Fruit fly (Drosophila melanogaster) whole organism, embryonic: Measurements from ENCODE around the gene Ser12.
A peak's percentile ranks its signal among the peaks of the same experiment; 100 is the strongest.

Source experiments
- CG11695 ChIP-seq: fragments of 200-800 bp; sonication (Bioruptor generic); IDR thresholded peaks from 3 replicates; pipeline ENCODE4 v1.3.6; 2022; ENCODE audit warnings: missing biosample characterization, missing genetic modification characterization
- CG11723 ChIP-seq: fragments of 200-800 bp; sonication (Bioruptor generic); optimal IDR thresholded peaks from 2 replicates; lab custom pipeline; 2017; ENCODE audit warnings: missing biosample characterization, mild to moderate bottlenecking, missing genetic modification characterization
- CG12769 ChIP-seq: fragments of 200-800 bp; sonication (Bioruptor generic); optimal IDR thresholded peaks from 2 replicates; lab custom pipeline; 2019; ENCODE audit warnings: missing biosample characterization, mild to moderate bottlenecking, missing genetic modification characterization, moderate library complexity
- CG13894 ChIP-seq: fragments of 200-800 bp; sonication (Bioruptor generic); optimal IDR thresholded peaks from 3 replicates; lab custom pipeline; 2018; ENCODE audit warnings: missing biosample characterization, mild to moderate bottlenecking, missing genetic modification characterization, moderate library complexity
- CG15514 ChIP-seq: fragments of 200-800 bp; sonication (Bioruptor generic); optimal IDR thresholded peaks from 3 replicates; lab custom pipeline; 2017; ENCODE audit warnings: missing biosample characterization, missing genetic modification characterization, mild to moderate bottlenecking, moderate library complexity, missing genetic modification reagents
- CG17385 ChIP-seq: fragments of 200-800 bp; sonication (Bioruptor generic); optimal IDR thresholded peaks from 3 replicates; lab custom pipeline; 2018; ENCODE audit warnings: missing biosample characterization, mild to moderate bottlenecking, missing genetic modification characterization
- CG17802 ChIP-seq: fragments of 200-800 bp; sonication (Bioruptor generic); optimal IDR thresholded peaks from 2 replicates; lab custom pipeline; 2018; ENCODE audit warnings: missing biosample characterization, mild to moderate bottlenecking, missing genetic modification characterization, moderate library complexity
- CG2116 ChIP-seq: fragments of 200-800 bp; sonication (Bioruptor generic); optimal IDR thresholded peaks from 3 replicates; lab custom pipeline; 2018; ENCODE audit warnings: missing biosample characterization, mild to moderate bottlenecking, missing genetic modification characterization
- CG2129 ChIP-seq: fragments of 200-800 bp; sonication (Bioruptor generic); IDR thresholded peaks from 2 replicates; pipeline ENCODE4 v1.3.6; 2022; ENCODE audit warnings: missing biosample characterization, missing genetic modification characterization; ENCODE audit not compliant: partially characterized antibody
- CG33213 ChIP-seq: fragments of 200-800 bp; sonication (Bioruptor generic); optimal IDR thresholded peaks from 3 replicates; lab custom pipeline; 2016; ENCODE audit warnings: missing biosample characterization, missing genetic modification characterization
- CG3726 ChIP-seq: fragments of 200-800 bp; sonication (Bioruptor generic); IDR thresholded peaks from 3 replicates; pipeline ENCODE4, ENCODE4 v1.3.6; 2022; ENCODE audit warnings: missing biosample characterization, missing genetic modification characterization
- CG4282 ChIP-seq: fragments of 200-800 bp; sonication (Bioruptor generic); optimal IDR thresholded peaks from 2 replicates; lab custom pipeline; 2016; ENCODE audit warnings: missing biosample characterization, missing genetic modification characterization
- CG4820 ChIP-seq: fragments of 200-800 bp; sonication (Bioruptor generic); optimal IDR thresholded peaks from 3 replicates; lab custom pipeline; 2016; ENCODE audit warnings: missing biosample characterization, missing genetic modification characterization
- CG5180 ChIP-seq: fragments of 200-800 bp; sonication (Bioruptor generic); optimal IDR thresholded peaks from 3 replicates; lab custom pipeline; 2017; ENCODE audit warnings: missing biosample characterization, missing genetic modification characterization, mild to moderate bottlenecking, moderate library complexity, missing genetic modification reagents
- CG8944 ChIP-seq: fragments of 200-800 bp; sonication (Bioruptor generic); optimal IDR thresholded peaks from 3 replicates; lab custom pipeline; 2016; ENCODE audit warnings: missing biosample characterization, missing genetic modification characterization
- CG9609 ChIP-seq: fragments of 200-800 bp; sonication (Bioruptor generic); optimal IDR thresholded peaks from 3 replicates; lab custom pipeline; 2016; ENCODE audit warnings: missing biosample characterization, missing genetic modification characterization
- CTCF ChIP-seq: fragments of 200-800 bp; sonication (Bioruptor generic); optimal IDR thresholded peaks from 2 replicates; lab custom pipeline; 2017; ENCODE audit warnings: missing biosample characterization, mild to moderate bottlenecking, missing genetic modification characterization, moderate library complexity
- CrebB ChIP-seq: fragments of 200-800 bp; sonication (Bioruptor generic); optimal IDR thresholded peaks from 3 replicates; lab custom pipeline; 2018; ENCODE audit warnings: missing biosample characterization, mild to moderate bottlenecking, missing genetic modification characterization
- D19A ChIP-seq: fragments of 200-800 bp; optimal IDR thresholded peaks from 3 replicates; lab custom pipeline; 2019; ENCODE audit warnings: missing biosample characterization, mild to moderate bottlenecking, missing genetic modification characterization, moderate library complexity
- Deaf1 ChIP-seq: fragments of 200-800 bp; optimal IDR thresholded peaks from 3 replicates; lab custom pipeline; 2019; ENCODE audit warnings: missing biosample characterization, mild to moderate bottlenecking, missing genetic modification characterization, moderate library complexity
- E2f2 ChIP-seq: fragments of 200-800 bp; sonication (Bioruptor generic); IDR thresholded peaks from 2 replicates; pipeline ENCODE4 v1.3.6; 2022; ENCODE audit warnings: missing biosample characterization, missing genetic modification characterization
- Hsf ChIP-seq: fragments of 200-800 bp; sonication (Bioruptor generic); optimal IDR thresholded peaks from 3 replicates; lab custom pipeline; 2016; ENCODE audit warnings: missing biosample characterization, missing genetic modification characterization
- Max ChIP-seq: fragments of 200-800 bp; sonication (Bioruptor generic); optimal IDR thresholded peaks from 2 replicates; lab custom pipeline; 2016; ENCODE audit warnings: missing biosample characterization, mild to moderate bottlenecking, missing genetic modification characterization
- Ptx1 ChIP-seq: fragments of 200-800 bp; sonication (Bioruptor generic); IDR thresholded peaks from 2 replicates; pipeline ENCODE4 v1.3.6; 2022; ENCODE audit warnings: missing biosample characterization, missing genetic modification characterization
- Sry-β ChIP-seq: fragments of 200-800 bp; sonication (Bioruptor generic); optimal IDR thresholded peaks from 2 replicates; lab custom pipeline; 2018; ENCODE audit warnings: missing biosample characterization, mild to moderate bottlenecking, missing genetic modification characterization, moderate library complexity
- Sry-δ ChIP-seq: fragments of 200-800 bp; sonication (Bioruptor generic); optimal IDR thresholded peaks from 2 replicates; lab custom pipeline; 2016; ENCODE audit warnings: missing biosample characterization, missing genetic modification characterization
- TFAM ChIP-seq: fragments of 200-800 bp; sonication (Bioruptor generic); optimal IDR thresholded peaks from 2 replicates; lab custom pipeline; 2017; ENCODE audit warnings: missing biosample characterization, missing genetic modification characterization, inconsistent platforms
- bigmax ChIP-seq: fragments of 200-800 bp; sonication (Bioruptor generic); optimal IDR thresholded peaks from 2 replicates; lab custom pipeline; 2018; ENCODE audit warnings: missing biosample characterization, mild to moderate bottlenecking, missing genetic modification characterization
- bsh ChIP-seq, 2 experiments: fragments of 200-800 bp; sonication (Bioruptor generic); optimal IDR thresholded peaks; 2 replicates each; lab custom pipeline; 2017 to 2018; ENCODE audit warnings: mild to moderate bottlenecking in 2 of 2, missing biosample characterization in 2 of 2, missing genetic modification characterization in 2 of 2, moderate library complexity in 1 of 2
- chinmo ChIP-seq: fragments of 200-800 bp; sonication (Bioruptor generic); IDR thresholded peaks from 4 replicates; pipeline ENCODE4 v1.3.6; 2022; ENCODE audit warnings: missing biosample characterization, missing genetic modification characterization; ENCODE audit not compliant: partially characterized antibody
- crc ChIP-seq: fragments of 200-800 bp; sonication (Bioruptor generic); optimal IDR thresholded peaks from 2 replicates; lab custom pipeline; 2016; ENCODE audit warnings: missing biosample characterization, missing genetic modification characterization
- crol ChIP-seq: fragments of 200-800 bp; sonication (Bioruptor generic); IDR thresholded peaks from 2 replicates; pipeline ENCODE4 v1.3.6; 2022; ENCODE audit warnings: missing biosample characterization, missing genetic modification characterization
- cwo ChIP-seq: fragments of 200-800 bp; sonication (Bioruptor generic); optimal IDR thresholded peaks from 3 replicates; lab custom pipeline; 2017; ENCODE audit warnings: missing biosample characterization, missing genetic modification characterization, mild to moderate bottlenecking, moderate library complexity, missing genetic modification reagents
- ems ChIP-seq: fragments of 200-800 bp; sonication (Bioruptor generic); optimal IDR thresholded peaks from 3 replicates; lab custom pipeline; 2016; ENCODE audit warnings: missing biosample characterization, missing genetic modification characterization
- exex ChIP-seq: fragments of 200-800 bp; sonication (Bioruptor generic); optimal IDR thresholded peaks from 4 replicates; lab custom pipeline; 2018; ENCODE audit warnings: missing biosample characterization, mild to moderate bottlenecking, missing genetic modification characterization, moderate library complexity
- fd3F ChIP-seq: fragments of 200-800 bp; sonication (Bioruptor generic); optimal IDR thresholded peaks from 2 replicates; lab custom pipeline; 2018; ENCODE audit warnings: missing biosample characterization, mild to moderate bottlenecking, missing genetic modification characterization, moderate library complexity
- gro ChIP-seq: fragments of 200-800 bp; sonication (Bioruptor generic); optimal IDR thresholded peaks from 2 replicates; lab custom pipeline; 2016; ENCODE audit warnings: missing biosample characterization, missing genetic modification characterization
- hb ChIP-seq: fragments of 200-800 bp; sonication (Bioruptor generic); IDR thresholded peaks from 3 replicates; pipeline ENCODE4 v1.3.6; 2022; ENCODE audit warnings: missing biosample characterization, missing genetic modification characterization; ENCODE audit not compliant: partially characterized antibody
- mam ChIP-seq: fragments of 200-800 bp; sonication (Bioruptor generic); optimal IDR thresholded peaks from 3 replicates; lab custom pipeline; 2016; ENCODE audit warnings: missing biosample characterization, missing genetic modification characterization
- nau ChIP-seq: fragments of 200-800 bp; sonication (Bioruptor generic); optimal IDR thresholded peaks from 3 replicates; lab custom pipeline; 2017; ENCODE audit warnings: missing biosample characterization, mild to moderate bottlenecking, missing genetic modification characterization, missing genetic modification reagents
- odd ChIP-seq: fragments of 200-800 bp; sonication (Bioruptor generic); optimal IDR thresholded peaks from 2 replicates; lab custom pipeline; 2017; ENCODE audit warnings: missing biosample characterization, mild to moderate bottlenecking, missing genetic modification characterization
- pho ChIP-seq: fragments of 200-800 bp; sonication (Bioruptor generic); optimal IDR thresholded peaks from 2 replicates; lab custom pipeline; 2016; ENCODE audit warnings: missing biosample characterization, missing genetic modification characterization
- sc ChIP-seq, 3 experiments: fragments of >200 bp in 2 of 3; fragments of 200-800 bp in 1 of 3; sonication (Bioruptor generic) in 1 of 3; optimal IDR thresholded peaks; 2 replicates in 2 of 3; 3 replicates in 1 of 3; lab custom pipeline; 2017; ENCODE audit warnings: mild to moderate bottlenecking in 1 of 3, missing biosample characterization in 1 of 3, missing genetic modification characterization in 1 of 3, missing genetic modification reagents in 1 of 3
- sisA ChIP-seq: fragments of 200-800 bp; sonication (Bioruptor generic); IDR thresholded peaks from 2 replicates; pipeline ENCODE4 v1.3.6; 2022; ENCODE audit warnings: missing biosample characterization, missing genetic modification characterization
- stc ChIP-seq: fragments of 200-800 bp; sonication (Bioruptor generic); IDR thresholded peaks from 2 replicates; pipeline ENCODE4 v1.3.6; 2022; ENCODE audit warnings: missing biosample characterization, missing genetic modification characterization
- tna ChIP-seq: fragments of 200-800 bp; sonication (Bioruptor generic); IDR thresholded peaks from 2 replicates; pipeline ENCODE4 v1.3.6; 2022; ENCODE audit warnings: missing biosample characterization, missing genetic modification characterization; ENCODE audit not compliant: partially characterized antibody
- zfh2 ChIP-seq: fragments of 200-800 bp; sonication (Bioruptor generic); optimal IDR thresholded peaks from 2 replicates; lab custom pipeline; 2016; ENCODE audit warnings: missing biosample characterization, missing genetic modification characterization

Ser12 gene

DNA sequence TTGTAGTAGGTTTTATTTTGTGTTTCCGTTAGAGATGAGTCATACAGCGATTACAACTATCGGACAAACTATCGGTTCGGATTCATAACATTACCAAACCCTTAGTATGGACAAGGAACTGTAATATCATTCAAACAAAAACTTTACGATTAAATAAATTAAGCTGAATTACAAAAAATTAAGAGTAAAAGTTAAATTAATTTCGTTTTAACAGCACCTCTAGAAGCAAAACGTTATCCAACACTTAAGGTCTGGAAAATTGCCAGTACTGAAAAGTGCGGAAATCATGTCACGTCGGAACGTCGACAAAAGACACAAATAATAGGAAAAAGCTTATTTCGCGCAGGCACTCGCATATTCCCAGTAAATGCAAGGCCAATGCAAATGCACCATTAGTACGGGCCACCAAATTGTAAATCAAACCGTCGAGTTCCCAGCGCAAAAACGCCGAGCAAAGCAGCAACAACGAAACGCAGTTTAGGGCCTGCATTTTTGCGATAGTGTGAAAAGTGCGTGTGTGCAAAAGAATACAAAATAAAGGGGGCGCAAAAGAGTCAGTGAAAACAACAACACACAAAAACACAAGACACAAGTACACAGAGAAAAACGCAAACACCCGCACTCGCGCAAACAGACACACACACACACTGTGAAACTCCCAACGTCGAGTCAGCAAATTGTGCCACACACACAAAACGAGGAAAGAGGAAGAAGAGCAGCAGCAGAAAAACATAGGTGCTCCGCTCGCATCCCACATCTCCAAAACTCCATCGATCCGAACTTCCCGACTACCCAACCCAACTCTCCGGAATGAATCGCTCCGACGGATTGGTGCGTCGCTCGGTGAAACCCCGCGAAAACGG, 24.6 kb downstream of the Ser12 start, which contains the start of the genes CG15387 and sau (continued):
- TF ChIP-seq sc (optimal IDR thresholded peaks at IDR 0.05; lab: Kevin White, UChicago) (no peak), sc (GFP tag; optimal IDR thresholded peaks at IDR 0.05; lab: Kevin White, UChicago) (peak; percentile 64), Max (GFP tag; lab: Kevin White, UChicago) (peak; percentile 92), CG2129 (peak; percentile 89), nau (GFP tag; lab: Kevin White, UChicago) (peak; percentile 71), bsh (GFP tag; optimal IDR thresholded peaks at IDR 0.05; lab: Kevin White, UChicago) (peak; percentile 36 to 87), crol (no peak), zfh2 (GFP tag; lab: Kevin White, UChicago) (peak; percentile 93), Sry-β (GFP tag; lab: Kevin White, UChicago) (peak; percentile 50), CG5180 (GFP tag; lab: Kevin White, UChicago) (peak; percentile 63), Ptx1 (peak; percentile 84), D19A (peak; percentile 66), CG11695 (peak; percentile 62; the same call in 1 of the 3 replicates), CG9609 (GFP tag; lab: Kevin White, UChicago) (peak; percentile 91), CG13894 (tag; lab: Kevin White, UChicago) (peak; percentile 90), exex (tag; lab: Kevin White, UChicago) (peak; percentile 73), bigmax (GFP tag; lab: Kevin White, UChicago) (no peak), CG15514 (GFP tag; lab: Kevin White, UChicago) (peak; percentile 86), CG17802 (tag; lab: Kevin White, UChicago) (peak; percentile 66), odd (peak; percentile 71), chinmo (GFP tag; lab: Robert Waterston, UW) (peak; percentile 87), hb (peak; percentile 81), E2f2 (GFP tag; lab: Robert Waterston, UW) (peak; percentile 65), ems (GFP tag; lab: Kevin White, UChicago) (peak; percentile 87), CG4820 (GFP tag; lab: Kevin White, UChicago) (peak; percentile 79), CrebB (tag; lab: Kevin White, UChicago) (peak; percentile 81), sisA (GFP tag; lab: Robert Waterston, UW) (peak; percentile 83), tna (GFP tag; lab: Robert Waterston, UW) (peak; percentile 72; the same call in 1 of the 2 replicates), CTCF (GFP tag; lab: Kevin White, UChicago) (peak; percentile 23), TFAM (peak; percentile 24), CG3726 (peak; percentile 52; the same call in 1 of the 3 replicates), fd3F (GFP tag; lab: Kevin White, UChicago) (peak; percentile 72), Deaf1 (tag; lab: Kevin White, UChicago) (peak; percentile 59), gro (GFP tag; lab: Kevin White, UChicago) (peak; percentile 93), stc (GFP tag; lab: Robert Waterston, UW) (peak; percentile 82), CG4282 (peak; percentile 88), CG17385 (GFP tag; lab: Kevin White, UChicago) (peak; percentile 79), CG12769 (tag; lab: Kevin White, UChicago) (peak; percentile 83), CG33213 (GFP tag; lab: Kevin White, UChicago) (peak; percentile 89), pho (GFP tag; lab: Kevin White, UChicago) (peak; percentile 88), cwo (GFP tag; lab: Kevin White, UChicago) (peak; percentile 65), CG11723 (GFP tag; lab: Kevin White, UChicago) (peak; percentile 73), crc (peak; percentile 88), CG8944 (peak; percentile 93), Hsf (peak; percentile 93), mam (GFP tag; lab: Kevin White, UChicago) (peak; percentile 95), CG2116 (GFP tag; lab: Kevin White, UChicago) (peak; percentile 90), Sry-δ (GFP tag; lab: Kevin White, UChicago) (peak; percentile 97)
